Fruit fly (Drosophila melanogaster) whole organism, embryonic: ENCODE measurements around the gene CG31098.

ENCODE experiments used
- CG10543 ChIP-seq: fragments of 200-800 bp; sonication (Bioruptor generic); optimal IDR thresholded peaks from 3 replicates; lab custom pipeline; 2017; ENCODE audit warnings: missing biosample characterization, mild to moderate bottlenecking, missing genetic modification characterization, moderate library complexity
- CG12391 ChIP-seq: fragments of 200-800 bp; sonication (Bioruptor generic); optimal IDR thresholded peaks from 3 replicates; lab custom pipeline; 2018; ENCODE audit warnings: missing biosample characterization, mild to moderate bottlenecking, missing genetic modification characterization, moderate library complexity
- CG13287 ChIP-seq: fragments of 200-800 bp; sonication (Bioruptor generic); IDR thresholded peaks from 2 replicates; pipeline ENCODE4 v1.3.6; 2022; ENCODE audit warnings: missing biosample characterization, missing genetic modification characterization; ENCODE audit not compliant: partially characterized antibody
- CG13775 ChIP-seq: fragments of 200-800 bp; sonication (Bioruptor generic); optimal IDR thresholded peaks from 3 replicates; lab custom pipeline; 2017; ENCODE audit warnings: missing biosample characterization, mild to moderate bottlenecking, missing genetic modification characterization
- CG14050 ChIP-seq: fragments of 200-800 bp; sonication (Bioruptor generic); IDR thresholded peaks from 3 replicates; pipeline ENCODE4 v1.3.6; 2022; ENCODE audit warnings: missing biosample characterization, missing genetic modification characterization
- CG17612 ChIP-seq: fragments of 200-800 bp; sonication (Bioruptor generic); IDR thresholded peaks from 2 replicates; pipeline ENCODE4 v1.3.6; 2022; ENCODE audit warnings: missing biosample characterization, missing genetic modification characterization
- CG2199 ChIP-seq: fragments of 200-800 bp; sonication (Bioruptor generic); IDR thresholded peaks from 3 replicates; pipeline ENCODE4 v1.3.6; 2022; ENCODE audit warnings: missing biosample characterization, missing genetic modification characterization
- CG34376 ChIP-seq: fragments of 200-800 bp; sonication (Bioruptor generic); optimal IDR thresholded peaks from 2 replicates; lab custom pipeline; 2018; ENCODE audit warnings: missing biosample characterization, mild to moderate bottlenecking, missing genetic modification characterization
- CG4424 ChIP-seq: fragments of 200-800 bp; sonication (Bioruptor generic); optimal IDR thresholded peaks from 3 replicates; lab custom pipeline; 2016; ENCODE audit warnings: missing biosample characterization, missing genetic modification characterization
- CG6813 ChIP-seq: fragments of 200-800 bp; sonication (Bioruptor generic); optimal IDR thresholded peaks from 2 replicates; lab custom pipeline; 2017; ENCODE audit warnings: missing biosample characterization, missing genetic modification characterization, mild to moderate bottlenecking, moderate library complexity, missing genetic modification reagents
- CG7987 ChIP-seq: fragments of 200-800 bp; sonication (Bioruptor generic); optimal IDR thresholded peaks from 2 replicates; lab custom pipeline; 2018; ENCODE audit warnings: missing biosample characterization, mild to moderate bottlenecking, missing genetic modification characterization, moderate library complexity
- CG9797 ChIP-seq: fragments of 200-800 bp; sonication (Bioruptor generic); optimal IDR thresholded peaks from 3 replicates; lab custom pipeline; 2018; ENCODE audit warnings: missing biosample characterization, mild to moderate bottlenecking, missing genetic modification characterization
- CrebB ChIP-seq: fragments of 200-800 bp; sonication (Bioruptor generic); optimal IDR thresholded peaks from 3 replicates; lab custom pipeline; 2018; ENCODE audit warnings: missing biosample characterization, mild to moderate bottlenecking, missing genetic modification characterization
- Deaf1 ChIP-seq: fragments of 200-800 bp; optimal IDR thresholded peaks from 3 replicates; lab custom pipeline; 2019; ENCODE audit warnings: missing biosample characterization, mild to moderate bottlenecking, missing genetic modification characterization, moderate library complexity
- Dek ChIP-seq: fragments of 200-800 bp; sonication (Bioruptor generic); optimal IDR thresholded peaks from 3 replicates; lab custom pipeline; 2019; ENCODE audit warnings: missing biosample characterization, mild to moderate bottlenecking, missing genetic modification characterization, moderate library complexity
- Doc3 ChIP-seq: fragments of 200-800 bp; sonication (Bioruptor generic); IDR thresholded peaks from 3 replicates; pipeline ENCODE4 v1.3.6; 2022; ENCODE audit warnings: missing biosample characterization, missing genetic modification characterization; ENCODE audit not compliant: partially characterized antibody
- Drgx ChIP-seq: fragments of 200-800 bp; sonication (Bioruptor generic); IDR thresholded peaks from 2 replicates; pipeline ENCODE4 v1.3.6; 2022; ENCODE audit warnings: missing biosample characterization, missing genetic modification characterization
- E2f2 ChIP-seq: fragments of 200-800 bp; sonication (Bioruptor generic); IDR thresholded peaks from 2 replicates; pipeline ENCODE4 v1.3.6; 2022; ENCODE audit warnings: missing biosample characterization, missing genetic modification characterization
- Jarid2 ChIP-seq: fragments of 200-800 bp; sonication (Bioruptor generic); optimal IDR thresholded peaks from 3 replicates; lab custom pipeline; 2017; ENCODE audit warnings: mild to moderate bottlenecking, missing biosample characterization, missing genetic modification reagents, missing genetic modification characterization
- Med ChIP-seq: fragments of 200-800 bp; sonication (Bioruptor generic); peaks from one replicate; lab custom pipeline; 2016; ENCODE audit warnings: missing biosample characterization, missing genetic modification characterization, mild to moderate bottlenecking, inconsistent platforms, moderate library complexity
- NC2α ChIP-seq: fragments of 200-800 bp; sonication (Bioruptor generic); optimal IDR thresholded peaks from 2 replicates; lab custom pipeline; 2016; ENCODE audit warnings: missing biosample characterization, missing genetic modification characterization
- Trl ChIP-seq, 3 experiments: fragments of >200 bp in 2 of 3; fragments of 200-800 bp in 1 of 3; sonication (Bioruptor generic) in 1 of 3; optimal IDR thresholded peaks; 2 replicates in 1 of 3; 3 replicates in 2 of 3; lab custom pipeline; 2016 to 2017; ENCODE audit warnings: missing biosample characterization in 1 of 3, missing genetic modification characterization in 1 of 3
- bbx ChIP-seq: fragments of 200-800 bp; sonication (Bioruptor generic); IDR thresholded peaks from 2 replicates; pipeline ENCODE4 v1.3.6; 2022; ENCODE audit warnings: missing biosample characterization, missing genetic modification characterization; ENCODE audit not compliant: partially characterized antibody
- chinmo ChIP-seq: fragments of 200-800 bp; sonication (Bioruptor generic); IDR thresholded peaks from 4 replicates; pipeline ENCODE4 v1.3.6; 2022; ENCODE audit warnings: missing biosample characterization, missing genetic modification characterization; ENCODE audit not compliant: partially characterized antibody
- chm ChIP-seq: fragments of 200-800 bp; sonication (Bioruptor generic); IDR thresholded peaks from 2 replicates; pipeline ENCODE4 v1.3.6; 2022; ENCODE audit warnings: missing biosample characterization, missing genetic modification characterization
- crol ChIP-seq: fragments of 200-800 bp; sonication (Bioruptor generic); IDR thresholded peaks from 2 replicates; pipeline ENCODE4 v1.3.6; 2022; ENCODE audit warnings: missing biosample characterization, missing genetic modification characterization
- exex ChIP-seq: fragments of 200-800 bp; sonication (Bioruptor generic); optimal IDR thresholded peaks from 4 replicates; lab custom pipeline; 2018; ENCODE audit warnings: missing biosample characterization, mild to moderate bottlenecking, missing genetic modification characterization, moderate library complexity
- gce ChIP-seq: fragments of 200-800 bp; sonication (Bioruptor generic); IDR thresholded peaks from 3 replicates; pipeline ENCODE4 v1.3.6; 2022; ENCODE audit warnings: missing biosample characterization, missing genetic modification characterization
- grn ChIP-seq: fragments of 200-800 bp; sonication (Bioruptor generic); optimal IDR thresholded peaks from 3 replicates; lab custom pipeline; 2017; ENCODE audit warnings: missing biosample characterization, missing genetic modification characterization
- gro ChIP-seq: fragments of 200-800 bp; sonication (Bioruptor generic); optimal IDR thresholded peaks from 2 replicates; lab custom pipeline; 2016; ENCODE audit warnings: missing biosample characterization, missing genetic modification characterization
- jumu ChIP-seq: fragments of 200-800 bp; sonication (Bioruptor generic); optimal IDR thresholded peaks from 3 replicates; lab custom pipeline; 2016; ENCODE audit warnings: missing biosample characterization, missing genetic modification characterization
- lilli ChIP-seq: fragments of 200-800 bp; sonication (Bioruptor generic); optimal IDR thresholded peaks from 3 replicates; lab custom pipeline; 2016; ENCODE audit warnings: missing biosample characterization, missing genetic modification characterization
- row ChIP-seq: fragments of 200-800 bp; sonication (Bioruptor generic); IDR thresholded peaks from 3 replicates; pipeline ENCODE4 v1.3.6; 2022; ENCODE audit warnings: missing biosample characterization, missing genetic modification characterization
- sc ChIP-seq, 3 experiments: fragments of >200 bp in 2 of 3; fragments of 200-800 bp in 1 of 3; sonication (Bioruptor generic) in 1 of 3; optimal IDR thresholded peaks; 2 replicates in 2 of 3; 3 replicates in 1 of 3; lab custom pipeline; 2017; ENCODE audit warnings: mild to moderate bottlenecking in 1 of 3, missing biosample characterization in 1 of 3, missing genetic modification characterization in 1 of 3, missing genetic modification reagents in 1 of 3
- sens ChIP-seq: fragments of 200-800 bp; sonication (Bioruptor generic); peaks from one replicate; lab custom pipeline; 2016; ENCODE audit warnings: missing biosample characterization, missing genetic modification characterization
- zen2 ChIP-seq: fragments of 200-800 bp; sonication (Bioruptor generic); IDR thresholded peaks from 3 replicates; pipeline ENCODE4 v1.3.6; 2022; ENCODE audit warnings: missing biosample characterization, missing genetic modification characterization; ENCODE audit not compliant: partially characterized antibody

The CG31098 gene

dm6 chr3R:25329079-25329478 lies 36.3 kb upstream of the CG31098 start, which contains the start of gene CHKov1 (continued):
- TF ChIP-seq lilli (GFP tag; lab: Kevin White, UChicago) = no peak
- peak; percentile 11 for TF ChIP-seq CG10543 (GFP tag; lab: Kevin White, UChicago)
- TF ChIP-seq Med (GFP tag; lab: Kevin White, UChicago) = peak; percentile 67
- no peak for TF ChIP-seq chm
- TF ChIP-seq gro (GFP tag; lab: Kevin White, UChicago) = peak; percentile 0
- no peak for TF ChIP-seq jumu
- TF ChIP-seq CG2199 = 0 out of 3 replicates have a peak, but pooled peaks have one; percentile 10
- TF ChIP-seq grn = peak; percentile 17
- peak; percentile 90 for TF ChIP-seq Jarid2 (GFP tag; lab: Kevin White, UChicago)
- no peak for TF ChIP-seq CG13775
- no peak for TF ChIP-seq CG6813 (GFP tag; lab: Kevin White, UChicago)
- peak; percentile 13; the same call in 1 of the 2 replicates for TF ChIP-seq CG13287 (GFP tag; lab: Robert Waterston, UW)
- peak; percentile 26 for TF ChIP-seq CrebB
- peak in 1 of 2 experiments; percentile 39 for TF ChIP-seq Trl (optimal IDR thresholded peaks at IDR 0.05; lab: Kevin White, UChicago)
- TF ChIP-seq Trl (GFP tag; optimal IDR thresholded peaks at IDR 0.05; lab: Kevin White, UChicago) = no peak
- TF ChIP-seq E2f2 (GFP tag; lab: Robert Waterston, UW) = no peak
- TF ChIP-seq CG34376 (GFP tag; lab: Kevin White, UChicago) = peak; percentile 52
- peak; percentile 6 for TF ChIP-seq CG7987 (GFP tag; lab: Kevin White, UChicago)
- TF ChIP-seq sens (GFP tag; lab: Kevin White, UChicago) = peak; percentile 47
- TF ChIP-seq CG14050 (GFP tag; lab: Robert Waterston, UW) = no peak
- TF ChIP-seq bbx (GFP tag; lab: Robert Waterston, UW) = peak; percentile 39; the same call in 1 of the 2 replicates
- no peak for TF ChIP-seq NC2α (GFP tag; lab: Kevin White, UChicago)
- no peak for TF ChIP-seq CG12391
- TF ChIP-seq CG9797 (GFP tag; lab: Kevin White, UChicago) = no peak
- TF ChIP-seq Dek (tag; lab: Kevin White, UChicago) = no peak
- TF ChIP-seq Doc3 (GFP tag; lab: Robert Waterston, UW) = no peak
- peak; percentile 50 for TF ChIP-seq Deaf1 (tag; lab: Kevin White, UChicago)
- 0 out of 2 replicates have a peak, but pooled peaks have one; percentile 17 for TF ChIP-seq CG17612 (GFP tag; lab: Robert Waterston, UW)
- TF ChIP-seq exex = peak; percentile 41
- TF ChIP-seq Drgx (GFP tag; lab: Robert Waterston, UW) = peak; percentile 39; the same call in 1 of the 2 replicates
- no peak for TF ChIP-seq CG4424

dm6 chr3R:25328540-25328939 lies 35.8 kb upstream of the CG31098 start:
- TF ChIP-seq chinmo (GFP tag; lab: Robert Waterston, UW) (peak; percentile 59; the same call in 2 of the 4 replicates), crol (GFP tag; lab: Robert Waterston, UW) (peak; percentile 90), row (GFP tag; lab: Robert Waterston, UW) (0 out of 3 replicates have a peak, but pooled peaks have one; percentile 6), zen2 (0 out of 3 replicates have a peak, but pooled peaks have one; percentile 16), gce (GFP tag; lab: Robert Waterston, UW) (0 out of 3 replicates have a peak, but pooled peaks have one; percentile 20)

dm6 chr3R:25322657-25323056 lies 29.9 kb upstream of the CG31098 start, which contains the start of gene CG10562:
Gene CG10562 (minus strand): TSS chr3R:25322757.
- TF ChIP-seq sc (optimal IDR thresholded peaks at IDR 0.05; lab: Kevin White, UChicago) (no peak), sc (GFP tag; optimal IDR thresholded peaks at IDR 0.05; lab: Kevin White, UChicago) (no peak), exex (peak; percentile 20)
